Fruit fly (Drosophila melanogaster): ENCODE measurements around the gene CG17271.
A peak's percentile ranks its signal among the peaks of the same experiment; 100 is the strongest.

The CG17271 gene

DNA sequence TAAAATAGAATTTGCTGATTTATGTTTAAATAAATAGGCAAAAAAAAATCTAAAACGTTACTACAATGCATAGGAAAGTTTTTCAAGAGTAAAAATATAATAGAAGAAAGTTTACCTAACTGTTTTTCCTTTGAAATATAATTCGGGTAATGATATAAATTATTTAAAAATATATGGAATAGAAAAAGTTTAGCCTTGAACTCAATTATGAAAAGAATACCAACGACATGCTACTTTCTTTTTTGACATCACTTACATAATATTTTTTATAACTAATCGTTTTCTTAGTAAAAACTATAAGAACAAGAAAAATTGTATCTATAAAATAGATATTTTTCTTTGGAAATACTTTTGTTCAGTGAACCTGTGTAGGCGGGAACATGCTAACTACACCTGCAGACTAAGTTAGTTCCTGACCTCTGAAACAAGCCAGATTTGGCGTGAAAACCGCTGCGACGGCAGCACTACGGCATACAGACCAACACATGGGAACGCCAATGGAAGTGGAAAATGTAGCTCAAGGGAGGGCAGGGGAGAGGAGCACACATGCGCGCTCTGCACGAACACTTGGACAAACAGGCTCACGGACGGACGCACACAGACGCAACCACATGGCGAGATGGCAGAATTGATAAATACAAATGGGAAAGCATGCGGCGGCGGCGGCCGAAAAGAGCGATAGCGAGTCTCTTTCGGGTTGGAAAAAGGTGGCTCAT is 7.9 kb upstream of the CG17271 start (continued):
- no peak for TF ChIP-seq CG33557 (GFP tag; optimal IDR thresholded peaks at IDR 0.05)
- peak; percentile 63 for TF ChIP-seq CG9727 (GFP tag; optimal IDR thresholded peaks at IDR 0.05)
- no peak for TF ChIP-seq Camta (GFP tag; optimal IDR thresholded peaks at IDR 0.05)
- TF ChIP-seq Dek (tag; optimal IDR thresholded peaks at IDR 0.05), result peak; percentile 36
- TF ChIP-seq D (optimal IDR thresholded peaks at IDR 0.05), result no peak
- TF ChIP-seq D (GFP tag; optimal IDR thresholded peaks at IDR 0.05), result peak; percentile 9
- no peak for TF ChIP-seq gt (GFP tag; IDR thresholded peaks at IDR 0.05)
- TF ChIP-seq bigmax (GFP tag; optimal IDR thresholded peaks at IDR 0.05), result peak; percentile 47
- no peak for TF ChIP-seq Lhr (GFP tag; optimal IDR thresholded peaks at IDR 0.05)
- no peak for TF ChIP-seq Atf3 (GFP tag; optimal IDR thresholded peaks at IDR 0.05)
- TF ChIP-seq wdn (GFP tag; IDR thresholded peaks at IDR 0.05), result no peak
- TF ChIP-seq crc (GFP tag; optimal IDR thresholded peaks at IDR 0.05), result no peak
- no peak for TF ChIP-seq Six4 (GFP tag; optimal IDR thresholded peaks at IDR 0.05)
- TF ChIP-seq mld (GFP tag; IDR thresholded peaks at IDR 0.05; ENCODE audit: partially characterized antibody), result no peak
- TF ChIP-seq Lpt (GFP tag; optimal IDR thresholded peaks at IDR 0.05), result no peak
- TF ChIP-seq CG1602 (GFP tag; optimal IDR thresholded peaks at IDR 0.05), result peak; percentile 29
- TF ChIP-seq CG5245 (GFP tag; optimal IDR thresholded peaks at IDR 0.05), result no peak
- TF ChIP-seq knrl (GFP tag; IDR thresholded peaks at IDR 0.05; ENCODE audit: partially characterized antibody), result no peak
- TF ChIP-seq salm (tag; optimal IDR thresholded peaks at IDR 0.05), result no peak
- TF ChIP-seq eyg (GFP tag; optimal IDR thresholded peaks at IDR 0.05), result no peak
- no peak for TF ChIP-seq Tbp (GFP tag; optimal IDR thresholded peaks at IDR 0.05)
- TF ChIP-seq bowl (GFP tag; IDR thresholded peaks at IDR 0.05), result no peak
- TF ChIP-seq HLH54F (GFP tag; optimal IDR thresholded peaks at IDR 0.05), result no peak
- TF ChIP-seq CG8924 (tag; optimal IDR thresholded peaks at IDR 0.05), result no peak
- TF ChIP-seq Lim3 (GFP tag; IDR thresholded peaks at IDR 0.05), result no peak
- peak; percentile 58 for TF ChIP-seq CG7839 (tag; optimal IDR thresholded peaks at IDR 0.05)
- no peak for TF ChIP-seq abd-A (tag; optimal IDR thresholded peaks at IDR 0.05)
- TF ChIP-seq esg (GFP tag; conservative IDR thresholded peaks at IDR 0.05), result peak; percentile 27
- no peak for TF ChIP-seq dati (GFP tag; IDR thresholded peaks at IDR 0.05)
- TF ChIP-seq NK7.1 (GFP tag; optimal IDR thresholded peaks at IDR 0.05), result no peak
- TF ChIP-seq CG11247 (GFP tag; IDR thresholded peaks at IDR 0.05), result no peak
- TF ChIP-seq pnt (GFP tag; optimal IDR thresholded peaks at IDR 0.05), result no peak
- TF ChIP-seq Mrtf (GFP tag; IDR thresholded peaks at IDR 0.05), result no peak
- no peak for TF ChIP-seq pb (GFP tag; optimal IDR thresholded peaks at IDR 0.05)
- TF ChIP-seq Doc3 (GFP tag; IDR thresholded peaks at IDR 0.05; ENCODE audit: partially characterized antibody), result no peak
- no peak for TF ChIP-seq CG3065 (GFP tag; optimal IDR thresholded peaks at IDR 0.05)
- TF ChIP-seq CG13775 (GFP tag; optimal IDR thresholded peaks at IDR 0.05), result peak; percentile 32
- TF ChIP-seq insv (GFP tag; optimal IDR thresholded peaks at IDR 0.05), result no peak
- no peak for TF ChIP-seq Usf (GFP tag; optimal IDR thresholded peaks at IDR 0.05)
- peak; percentile 24; the same call in 1 of the 2 replicates for TF ChIP-seq amos (GFP tag; IDR thresholded peaks at IDR 0.05; ENCODE audit: partially characterized antibody)
- TF ChIP-seq sqz (GFP tag; optimal IDR thresholded peaks at IDR 0.05), result no peak
- TF ChIP-seq CG31388 (GFP tag; optimal IDR thresholded peaks at IDR 0.05), result no peak
- no peak for TF ChIP-seq prd (optimal IDR thresholded peaks at IDR 0.05)
- peak; percentile 23; the same call in 2 of the 3 replicates for TF ChIP-seq prd (GFP tag; IDR thresholded peaks at IDR 0.05)
- peak; percentile 21 for TF ChIP-seq pzg (GFP tag; optimal IDR thresholded peaks at IDR 0.05)
- no peak for TF ChIP-seq Dll (GFP tag; IDR thresholded peaks at IDR 0.05; ENCODE audit: partially characterized antibody)
- TF ChIP-seq ind (GFP tag; optimal IDR thresholded peaks at IDR 0.05), result no peak
- TF ChIP-seq fd96Cb (tag; optimal IDR thresholded peaks at IDR 0.05), result peak; percentile 17
- no peak for TF ChIP-seq fd64A (GFP tag; optimal IDR thresholded peaks at IDR 0.05)
- no peak for TF ChIP-seq B-H1 (GFP tag; IDR thresholded peaks at IDR 0.05)
- TF ChIP-seq Taf1 (GFP tag; IDR thresholded peaks at IDR 0.05), result no peak
